Worm (Caenorhabditis elegans): ENCODE data around the gene nmy-3.

DNA sequence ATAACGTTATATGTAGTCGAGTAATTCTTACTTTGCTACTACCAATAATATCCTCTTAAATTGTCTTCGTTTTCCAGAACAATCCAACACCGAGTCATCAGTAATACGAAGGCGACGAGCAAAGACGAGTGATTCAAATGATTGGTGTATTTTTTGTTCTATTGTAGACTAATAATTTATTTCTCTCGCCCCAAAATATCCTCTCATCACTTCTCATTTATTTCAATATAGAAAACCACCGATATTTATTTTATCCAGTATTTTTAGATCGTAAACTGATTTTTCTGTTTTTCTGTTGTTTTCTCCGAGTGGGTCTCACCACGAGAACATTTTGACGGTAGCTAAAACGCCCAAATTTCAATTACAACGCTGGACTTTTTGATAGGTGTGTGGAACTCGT is 46.6 kb upstream of the nmy-3 start:
- TF ChIP-seq eyg-1 (tag; optimal IDR thresholded peaks at IDR 0.05) (no peak), tbx-2 (tag; optimal IDR thresholded peaks at IDR 0.05) (no peak), pag-3 (tag; optimal IDR thresholded peaks at IDR 0.05; ENCODE audit: borderline replicate concordance) (no peak), hlh-30 (tag; optimal IDR thresholded peaks at IDR 0.05; ENCODE audit: insufficient read depth) (no peak), ceh-24 (tag; optimal IDR thresholded peaks at IDR 0.05) (no peak), fkh-6 (tag; optimal IDR thresholded peaks at IDR 0.05) (no peak), ama-1 (optimal IDR thresholded peaks at IDR 0.05) (no peak), ets-4 (tag; optimal IDR thresholded peaks at IDR 0.05) (no peak), sox-4 (tag; optimal IDR thresholded peaks at IDR 0.05) (no peak), zip-5 (tag; optimal IDR thresholded peaks at IDR 0.05) (no peak)
